Worm (Caenorhabditis elegans) whole organism, L1 larva: Measurements from ENCODE around the gene mma-1.

Experiments
- C04F5.9 ChIP-seq: sonication (generic microtip); optimal IDR thresholded peaks from 2 replicates; lab custom pipeline; 2016; ENCODE audit warnings: missing genetic modification characterization, missing compliant biosample characterization
- F16B12.6 ChIP-seq: fragments of 150-350 bp; optimal IDR thresholded peaks from 2 replicates; lab custom pipeline; 2014; ENCODE audit warnings: missing biosample characterization, missing genetic modification characterization
- aly-2 ChIP-seq: fragments of 150-350 bp; optimal IDR thresholded peaks from 2 replicates; lab custom pipeline; 2014; ENCODE audit warnings: missing biosample characterization, missing genetic modification characterization
- ama-1 ChIP-seq: fragments of 150-350 bp; optimal IDR thresholded peaks from 2 replicates; lab custom pipeline; 2014
- blmp-1 ChIP-seq: fragments of 150-350 bp; optimal IDR thresholded peaks from 2 replicates; lab custom pipeline; 2014; ENCODE audit warnings: missing biosample characterization, missing genetic modification characterization
- ceh-63 ChIP-seq: fragments of 200-800 bp; sonication (Bioruptor generic); optimal IDR thresholded peaks from 2 replicates; lab custom pipeline; 2018; ENCODE audit warnings: mild to moderate bottlenecking, missing genetic modification characterization, missing compliant biosample characterization
- ceh-82 ChIP-seq, 3 experiments: fragments of 150-350 bp in 1 of 3; sonication (generic microtip) in 2 of 3; optimal IDR thresholded peaks; 2 replicates each; lab custom pipeline; 2014 to 2017; ENCODE audit warnings: missing biosample characterization in 3 of 3, missing genetic modification characterization in 3 of 3
- ceh-88 ChIP-seq: fragments of 200-800 bp; sonication (Bioruptor generic); IDR thresholded peaks from 2 replicates; pipeline ENCODE4 v1.3.6; 2022; ENCODE audit warnings: missing genetic modification characterization, missing compliant biosample characterization
- ceh-90 ChIP-seq: sonication (generic microtip); optimal IDR thresholded peaks from 2 replicates; lab custom pipeline; 2016; ENCODE audit warnings: missing genetic modification characterization, missing compliant biosample characterization
- dsc-1 ChIP-seq: sonication (generic microtip); optimal IDR thresholded peaks from 2 replicates; lab custom pipeline; 2016; ENCODE audit warnings: mild to moderate bottlenecking, missing genetic modification characterization, missing compliant biosample characterization
- efl-1 ChIP-seq, 4 experiments: fragments of 150-350 bp; optimal IDR thresholded peaks in 3 of 4; peaks in 1 of 4; 1 replicate in 1 of 4; 2 replicates in 3 of 4; lab custom pipeline; 2014; ENCODE audit warnings: missing biosample characterization in 2 of 4, missing genetic modification characterization in 2 of 4, missing genetic modification reagents in 2 of 4
- egl-27 ChIP-seq, 2 experiments: fragments of 150-350 bp in 1 of 2; sonication (generic microtip); optimal IDR thresholded peaks; 3 replicates each; lab custom pipeline; 2017 to 2018; ENCODE audit warnings: missing biosample characterization in 2 of 2, missing genetic modification characterization in 2 of 2, missing genetic modification reagents in 2 of 2
- elt-2 ChIP-seq: sonication (generic microtip); optimal IDR thresholded peaks from 2 replicates; lab custom pipeline; 2016; ENCODE audit warnings: missing genetic modification characterization, mild to moderate bottlenecking, inconsistent platforms, missing compliant biosample characterization, missing genetic modification reagents
- elt-3 ChIP-seq, 6 experiments: fragments of 150-350 bp in 1 of 6; sonication (generic microtip); optimal IDR thresholded peaks; 2 replicates each; lab custom pipeline; 2017 to 2018; ENCODE audit warnings: missing biosample characterization in 6 of 6, missing genetic modification characterization in 6 of 6, inconsistent platforms in 1 of 6
- fkh-10 ChIP-seq: sonication (generic microtip); optimal IDR thresholded peaks from 2 replicates; lab custom pipeline; 2017; ENCODE audit warnings: missing biosample characterization, missing genetic modification reagents, missing genetic modification characterization
- fkh-4 ChIP-seq: sonication (generic microtip); optimal IDR thresholded peaks from 2 replicates; lab custom pipeline; 2016; ENCODE audit warnings: missing compliant biosample characterization, missing genetic modification characterization, borderline replicate concordance
- fos-1 ChIP-seq: fragments of 150-350 bp; optimal IDR thresholded peaks from 2 replicates; lab custom pipeline; 2014; ENCODE audit warnings: missing biosample characterization, missing genetic modification characterization
- grh-1 ChIP-seq: fragments of 200-800 bp; sonication (Bioruptor generic); IDR thresholded peaks from 2 replicates; pipeline ENCODE4 v1.3.6; 2022; ENCODE audit warnings: missing genetic modification reagents, missing genetic modification characterization, missing compliant biosample characterization
- hlh-17 ChIP-seq: fragments of 200-800 bp; sonication (Bioruptor generic); optimal IDR thresholded peaks from 2 replicates; lab custom pipeline; 2018; ENCODE audit warnings: missing genetic modification characterization, mild to moderate bottlenecking, missing compliant biosample characterization, moderate library complexity, borderline replicate concordance
- irx-1 ChIP-seq: sonication (generic microtip); optimal IDR thresholded peaks from 2 replicates; lab custom pipeline; 2016; ENCODE audit warnings: missing genetic modification characterization, missing compliant biosample characterization
- isw-1 ChIP-seq: fragments of 200-800 bp; sonication (Bioruptor generic); IDR thresholded peaks from 2 replicates; pipeline ENCODE4 v1.3.6; 2022; ENCODE audit warnings: missing genetic modification characterization, missing compliant biosample characterization
- lin-13 ChIP-seq: fragments of 150-350 bp; optimal IDR thresholded peaks from 2 replicates; lab custom pipeline; 2014; ENCODE audit warnings: missing biosample characterization, missing genetic modification reagents, missing genetic modification characterization
- lin-14 ChIP-seq: fragments of 200-800 bp; sonication (Bioruptor generic); optimal IDR thresholded peaks from 2 replicates; lab custom pipeline; 2018; ENCODE audit warnings: mild to moderate bottlenecking, missing genetic modification characterization, moderate library complexity, missing compliant biosample characterization
- lin-35 ChIP-seq, 2 experiments: fragments of 150-350 bp; optimal IDR thresholded peaks; 2 replicates each; lab custom pipeline; 2014; ENCODE audit warnings: missing biosample characterization in 2 of 2, missing genetic modification characterization in 2 of 2, missing genetic modification reagents in 2 of 2
- lsy-2 ChIP-seq, 2 experiments: fragments of 150-350 bp; optimal IDR thresholded peaks; 2 replicates each; lab custom pipeline; 2014; ENCODE audit warnings: missing biosample characterization in 2 of 2, missing genetic modification characterization in 2 of 2
- mdl-1 ChIP-seq, 2 experiments: fragments of 150-350 bp; optimal IDR thresholded peaks; 2 replicates each; lab custom pipeline; 2014 to 2017; ENCODE audit warnings: missing biosample characterization in 2 of 2, missing genetic modification characterization in 2 of 2, inconsistent platforms in 1 of 2
- mef-2 ChIP-seq: fragments of 150-350 bp; optimal IDR thresholded peaks from 2 replicates; lab custom pipeline; 2014; ENCODE audit warnings: missing biosample characterization, missing genetic modification characterization
- mep-1 ChIP-seq: fragments of 150-350 bp; optimal IDR thresholded peaks from 2 replicates; lab custom pipeline; 2014; ENCODE audit warnings: missing biosample characterization, missing genetic modification characterization
- nhr-11 ChIP-seq: fragments of 150-350 bp; optimal IDR thresholded peaks from 2 replicates; lab custom pipeline; 2014; ENCODE audit warnings: missing biosample characterization, missing genetic modification characterization
- nhr-19 ChIP-seq: fragments of 200-800 bp; sonication (Bioruptor generic); conservative IDR thresholded peaks from 2 replicates; pipeline ENCODE4 v1.3.6; 2022; ENCODE audit warnings: missing genetic modification characterization, missing compliant biosample characterization
- nhr-20 ChIP-seq: sonication (generic microtip); optimal IDR thresholded peaks from 2 replicates; lab custom pipeline; 2016; ENCODE audit warnings: mild to moderate bottlenecking, missing genetic modification characterization, missing compliant biosample characterization
- nhr-28 ChIP-seq: fragments of 150-350 bp; optimal IDR thresholded peaks from 2 replicates; lab custom pipeline; 2014; ENCODE audit warnings: missing biosample characterization, missing genetic modification characterization
- nhr-47 ChIP-seq: sonication (generic microtip); optimal IDR thresholded peaks from 2 replicates; lab custom pipeline; 2016; ENCODE audit warnings: mild to moderate bottlenecking, missing genetic modification characterization, moderate library complexity, missing compliant biosample characterization
- nhr-71 ChIP-seq: sonication (generic microtip); optimal IDR thresholded peaks from 2 replicates; lab custom pipeline; 2016; ENCODE audit warnings: mild to moderate bottlenecking, missing genetic modification characterization, moderate library complexity, missing compliant biosample characterization
- nhr-77 ChIP-seq: fragments of 150-350 bp; optimal IDR thresholded peaks from 2 replicates; lab custom pipeline; 2014; ENCODE audit warnings: missing biosample characterization, missing genetic modification characterization
- nhr-84 ChIP-seq: sonication (generic microtip); optimal IDR thresholded peaks from 2 replicates; lab custom pipeline; 2017; ENCODE audit warnings: missing biosample characterization, missing genetic modification characterization
- nhr-90 ChIP-seq: sonication (generic microtip); optimal IDR thresholded peaks from 2 replicates; lab custom pipeline; 2016; ENCODE audit warnings: mild to moderate bottlenecking, missing genetic modification characterization, missing compliant biosample characterization; ENCODE audit not compliant: poor library complexity
- pag-3 ChIP-seq: sonication (generic microtip); optimal IDR thresholded peaks from 2 replicates; lab custom pipeline; 2017; ENCODE audit warnings: missing genetic modification characterization, mild to moderate bottlenecking, missing compliant biosample characterization, antibody characterized with exemption, borderline replicate concordance; ENCODE audit not compliant: insufficient read depth
- pax-3 ChIP-seq: fragments of 200-800 bp; sonication (Bioruptor generic); optimal IDR thresholded peaks from 2 replicates; lab custom pipeline; 2018; ENCODE audit warnings: mild to moderate bottlenecking, missing genetic modification characterization, moderate library complexity, missing compliant biosample characterization
- pqm-1 ChIP-seq: sonication (generic microtip); optimal IDR thresholded peaks from 3 replicates; lab custom pipeline; 2017; ENCODE audit warnings: missing biosample characterization, missing genetic modification characterization
- skn-1 ChIP-seq: fragments of 150-350 bp; optimal IDR thresholded peaks from 2 replicates; lab custom pipeline; 2014; ENCODE audit warnings: missing biosample characterization, missing genetic modification characterization
- snpc-4 ChIP-seq: fragments of 150-350 bp; optimal IDR thresholded peaks from 2 replicates; lab custom pipeline; 2014; ENCODE audit warnings: missing biosample characterization, missing genetic modification characterization
- snu-23 ChIP-seq: sonication (generic microtip); optimal IDR thresholded peaks from 2 replicates; lab custom pipeline; 2016; ENCODE audit warnings: missing genetic modification characterization, missing compliant biosample characterization
- tbx-2 ChIP-seq: sonication (generic microtip); optimal IDR thresholded peaks from 2 replicates; lab custom pipeline; 2016; ENCODE audit warnings: missing genetic modification characterization, missing compliant biosample characterization
- unc-130 ChIP-seq: fragments of 150-350 bp; optimal IDR thresholded peaks from 2 replicates; lab custom pipeline; 2017; ENCODE audit warnings: missing biosample characterization, missing genetic modification characterization, inconsistent platforms
- unc-30 ChIP-seq: sonication (generic microtip); optimal IDR thresholded peaks from 2 replicates; lab custom pipeline; 2017; ENCODE audit warnings: missing biosample characterization, missing genetic modification characterization
- unc-62 ChIP-seq: fragments of 150-350 bp; optimal IDR thresholded peaks from 2 replicates; lab custom pipeline; 2014; ENCODE audit warnings: missing biosample characterization, missing genetic modification reagents, missing genetic modification characterization
- unc-98 ChIP-seq: fragments of 200-800 bp; sonication (Bioruptor generic); IDR thresholded peaks from 2 replicates; pipeline ENCODE4 v1.3.6; 2022; ENCODE audit warnings: missing genetic modification characterization, missing compliant biosample characterization
- vab-15 ChIP-seq: sonication (generic microtip); optimal IDR thresholded peaks from 2 replicates; lab custom pipeline; 2017; ENCODE audit warnings: missing genotype, mild to moderate bottlenecking, missing genetic modification characterization, missing compliant biosample characterization
- xbp-1 ChIP-seq: sonication (generic microtip); optimal IDR thresholded peaks from 2 replicates; lab custom pipeline; 2016; ENCODE audit warnings: missing genetic modification characterization, missing compliant biosample characterization
- zip-4 ChIP-seq: fragments of 200-800 bp; sonication (Bioruptor generic); optimal IDR thresholded peaks from 2 replicates; lab custom pipeline; 2018; ENCODE audit warnings: mild to moderate bottlenecking, missing genetic modification characterization, moderate library complexity, missing compliant biosample characterization

mma-1 gene

DNA sequence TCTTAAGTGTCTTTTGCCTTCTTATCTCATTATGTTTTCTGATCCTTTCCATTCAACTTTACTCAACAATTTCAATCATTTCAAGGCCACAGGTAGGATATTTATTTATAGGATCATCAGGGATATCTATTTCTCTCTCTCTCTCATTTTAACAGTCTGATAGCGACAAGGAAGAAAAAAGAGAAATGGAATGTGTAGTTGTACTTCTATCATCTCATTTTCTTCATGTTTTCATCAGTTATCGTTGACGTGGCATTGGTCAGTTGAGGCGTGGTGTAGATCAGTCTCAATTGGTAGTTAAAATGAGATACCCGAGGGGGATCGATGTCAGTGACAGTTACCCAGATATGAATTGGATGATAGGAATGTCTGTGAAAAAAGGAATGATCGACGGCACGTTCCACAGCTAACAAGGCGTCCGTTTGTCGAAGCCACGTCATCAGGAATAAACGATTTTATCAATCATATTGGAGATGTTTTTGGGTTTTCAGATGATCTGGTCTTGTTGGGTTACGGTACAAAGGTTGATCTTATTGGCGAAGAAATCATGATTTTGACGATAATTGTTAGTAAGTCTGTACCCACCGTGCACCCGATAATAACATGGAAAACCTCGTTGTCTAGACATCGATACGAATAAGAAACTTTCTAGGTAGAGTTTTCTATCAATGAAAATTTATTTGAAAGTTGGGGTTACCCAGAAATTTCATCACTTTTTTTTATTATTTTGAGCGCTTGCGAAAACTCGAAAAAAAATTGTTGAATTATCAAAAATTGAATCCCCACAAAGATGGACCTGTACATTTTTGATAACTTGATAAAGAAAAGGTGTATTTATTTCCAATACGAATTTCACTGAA, 41.7 kb downstream of the mma-1 start:
- peak; percentile 38 for TF ChIP-seq nhr-47 (tag; lab: Kevin White, UChicago)
- no peak for TF ChIP-seq pqm-1 (tag; lab: Kevin White, UChicago)
- no peak for TF ChIP-seq ceh-82 (tag; optimal IDR thresholded peaks at IDR 0.05; lab: Kevin White, UChicago)
- peak; percentile 85 for TF ChIP-seq blmp-1 (tag; lab: Kevin White, UChicago)
- TF ChIP-seq nhr-20 (tag; lab: Kevin White, UChicago): peak; percentile 79
- no peak for TF ChIP-seq ceh-63 (GFP tag; lab: Kevin White, UChicago)
- TF ChIP-seq vab-15: peak; percentile 16
- no peak for TF ChIP-seq ceh-88 (GFP tag; lab: Robert Waterston, UW)
- no peak for TF ChIP-seq unc-30 (tag; lab: Kevin White, UChicago)
- TF ChIP-seq lin-13 (GFP tag; lab: Kevin White, UChicago): no peak
- TF ChIP-seq ceh-90 (tag; lab: Kevin White, UChicago): no peak
- TF ChIP-seq ama-1: peak; percentile 6
- no peak for TF ChIP-seq fkh-10 (GFP tag; lab: Kevin White, UChicago)
- peak in 1 of 2 experiments; percentile 34 for TF ChIP-seq mdl-1 (tag; optimal IDR thresholded peaks at IDR 0.05; lab: Kevin White, UChicago)
- peak; percentile 73 for TF ChIP-seq nhr-90 (tag; lab: Kevin White, UChicago)
- no peak for TF ChIP-seq mef-2
- peak; percentile 22 to 98 (median 84) for TF ChIP-seq elt-3 (tag; optimal IDR thresholded peaks at IDR 0.05; lab: Kevin White, UChicago)
- TF ChIP-seq tbx-2: peak; percentile 72
- peak; percentile 64 for TF ChIP-seq unc-130 (tag; lab: Kevin White, UChicago)
- TF ChIP-seq grh-1: peak; percentile 51; the same call in 1 of the 2 replicates
- no peak for TF ChIP-seq pag-3 (tag; lab: Kevin White, UChicago)
- no peak for TF ChIP-seq fkh-4 (tag; lab: Kevin White, UChicago)
- TF ChIP-seq elt-2 (tag; lab: Kevin White, UChicago): no peak
- TF ChIP-seq skn-1 (tag; lab: Kevin White, UChicago): no peak
- TF ChIP-seq efl-1 (optimal IDR thresholded peaks at IDR 0.05; lab: Kevin White, UChicago): peak in 1 of 2 experiments; percentile 1
- TF ChIP-seq efl-1 (GFP tag; optimal IDR thresholded peaks at IDR 0.05 in 1 of 2; lab: Kevin White, UChicago): peak in 1 of 2 experiments; percentile 59
- no peak for TF ChIP-seq unc-62 (GFP tag; lab: Kevin White, UChicago)
- no peak for TF ChIP-seq egl-27 (tag; optimal IDR thresholded peaks at IDR 0.05; lab: Kevin White, UChicago)
- peak; percentile 84 for TF ChIP-seq lin-14 (GFP tag; lab: Kevin White, UChicago)
- TF ChIP-seq nhr-77 (tag; lab: Kevin White, UChicago): no peak
- no peak for TF ChIP-seq isw-1
- TF ChIP-seq nhr-11 (tag; lab: Kevin White, UChicago): no peak
- TF ChIP-seq lsy-2 (tag; optimal IDR thresholded peaks at IDR 0.05; lab: Kevin White, UChicago): peak; percentile 7 to 56
- no peak for TF ChIP-seq zip-4 (GFP tag; lab: Kevin White, UChicago)
- TF ChIP-seq C04F5.9 (tag; lab: Kevin White, UChicago): no peak
- TF ChIP-seq nhr-19: peak; percentile 54
- no peak for TF ChIP-seq nhr-84 (tag; lab: Kevin White, UChicago)
- TF ChIP-seq nhr-71 (tag; lab: Kevin White, UChicago): peak; percentile 74
- TF ChIP-seq mep-1 (tag; lab: Kevin White, UChicago): peak; percentile 20
- TF ChIP-seq lin-35 (GFP tag; optimal IDR thresholded peaks at IDR 0.05; lab: Kevin White, UChicago): peak in 1 of 2 experiments; percentile 24
- no peak for TF ChIP-seq pax-3 (tag; lab: Kevin White, UChicago)
- TF ChIP-seq fos-1: no peak
- no peak for TF ChIP-seq hlh-17 (GFP tag; lab: Kevin White, UChicago)
- no peak for TF ChIP-seq irx-1 (tag; lab: Kevin White, UChicago)
- no peak for TF ChIP-seq aly-2 (tag; lab: Kevin White, UChicago)
- no peak for TF ChIP-seq unc-98 (GFP tag; lab: Robert Waterston, UW)
- no peak for TF ChIP-seq nhr-28 (tag; lab: Kevin White, UChicago)
- no peak for TF ChIP-seq dsc-1 (tag; lab: Kevin White, UChicago)
- no peak for TF ChIP-seq snpc-4 (tag; lab: Kevin White, UChicago)
- peak; percentile 64 for TF ChIP-seq snu-23 (GFP tag; lab: Kevin White, UChicago)
- no peak for TF ChIP-seq xbp-1 (tag; lab: Kevin White, UChicago)
- no peak for TF ChIP-seq F16B12.6
